Fruit fly (Drosophila melanogaster): ENCODE measurements around the gene aay.

Gene aay

dm6 chr3L:9446731-9447238, 23.7 kb downstream of the aay start, which contains the start of gene CG3529 (continued):
- no peak for TF ChIP-seq CG31388 (GFP tag; optimal IDR thresholded peaks at IDR 0.05)
- peak; percentile 30 for TF ChIP-seq CG9817 (tag; optimal IDR thresholded peaks at IDR 0.05)
- TF ChIP-seq Hmx (GFP tag; optimal IDR thresholded peaks at IDR 0.05), result no peak
- TF ChIP-seq bcd (GFP tag; optimal IDR thresholded peaks at IDR 0.05), result peak; percentile 27
- peak; percentile 45 for TF ChIP-seq CG11504 (tag; optimal IDR thresholded peaks at IDR 0.05)
- TF ChIP-seq kni (GFP tag; optimal IDR thresholded peaks at IDR 0.05), result peak; percentile 62
- TF ChIP-seq ewg (GFP tag; optimal IDR thresholded peaks at IDR 0.05), result peak; percentile 14
- peak; percentile 15 for TF ChIP-seq da (GFP tag; optimal IDR thresholded peaks at IDR 0.05)
- TF ChIP-seq CG5953 (GFP tag; IDR thresholded peaks at IDR 0.05), result no peak
- no peak for TF ChIP-seq C15 (GFP tag; IDR thresholded peaks at IDR 0.05)
- peak; percentile 26 for TF ChIP-seq Blimp-1 (GFP tag; optimal IDR thresholded peaks at IDR 0.05)
- TF ChIP-seq CG9932 (GFP tag; IDR thresholded peaks at IDR 0.05), result peak; percentile 42; the same call in 1 of the 2 replicates
- peak; percentile 62; the same call in 2 of the 3 replicates for TF ChIP-seq sr (GFP tag; IDR thresholded peaks at IDR 0.05)
- peak; percentile 57 for TF ChIP-seq vvl (GFP tag; IDR thresholded peaks at IDR 0.05)
- peak; percentile 14 for TF ChIP-seq CG17568 (GFP tag; optimal IDR thresholded peaks at IDR 0.05)
- TF ChIP-seq Meics (GFP tag; optimal IDR thresholded peaks at IDR 0.05), result peak; percentile 59
- TF ChIP-seq Atf3 (GFP tag; optimal IDR thresholded peaks at IDR 0.05), result peak; percentile 23
- no peak for TF ChIP-seq Ssrp (tag; optimal IDR thresholded peaks at IDR 0.05)
- TF ChIP-seq trh (GFP tag; optimal IDR thresholded peaks at IDR 0.05), result no peak
- no peak for TF ChIP-seq CG14050 (GFP tag; IDR thresholded peaks at IDR 0.05)
- TF ChIP-seq CG13894 (tag; optimal IDR thresholded peaks at IDR 0.05), result no peak
- TF ChIP-seq CG17385 (GFP tag; optimal IDR thresholded peaks at IDR 0.05), result peak; percentile 49
- TF ChIP-seq CG15011 (GFP tag; optimal IDR thresholded peaks at IDR 0.05), result no peak
- peak; percentile 44 for TF ChIP-seq NC2β (GFP tag; optimal IDR thresholded peaks at IDR 0.05)
- no peak for TF ChIP-seq Dbx (GFP tag; IDR thresholded peaks at IDR 0.05)
- TF ChIP-seq ase (GFP tag; IDR thresholded peaks at IDR 0.05), result no peak
- TF ChIP-seq onecut (GFP tag; IDR thresholded peaks at IDR 0.05), result no peak; the same call in 1 of the 2 replicates
- TF ChIP-seq ftz-f1 (GFP tag; optimal IDR thresholded peaks at IDR 0.05), result no peak
- no peak for TF ChIP-seq Vsx1 (GFP tag; optimal IDR thresholded peaks at IDR 0.05)
- peak; percentile 29 for TF ChIP-seq lbe (GFP tag; optimal IDR thresholded peaks at IDR 0.05)
- TF ChIP-seq vfl (GFP tag; optimal IDR thresholded peaks at IDR 0.05), result no peak
- TF ChIP-seq lab (GFP tag; optimal IDR thresholded peaks at IDR 0.05), result peak; percentile 23
- TF ChIP-seq CTCF (GFP tag; optimal IDR thresholded peaks at IDR 0.05), result peak; percentile 3
- TF ChIP-seq CG34224 (GFP tag; IDR thresholded peaks at IDR 0.05; ENCODE audit: partially characterized antibody), result 0 out of 3 replicates have a peak, but pooled peaks have one; percentile 28
- peak; percentile 13 for TF ChIP-seq CG17359 (tag; optimal IDR thresholded peaks at IDR 0.05)
- TF ChIP-seq CG14860 (GFP tag; IDR thresholded peaks at IDR 0.05; ENCODE audit: partially characterized antibody), result no peak
- no peak for TF ChIP-seq danr (GFP tag; IDR thresholded peaks at IDR 0.05)
- peak; percentile 47 for TF ChIP-seq CG32532 (GFP tag; IDR thresholded peaks at IDR 0.05)
- TF ChIP-seq dmrt11E (tag; optimal IDR thresholded peaks at IDR 0.05), result no peak
- no peak for TF ChIP-seq pho (GFP tag; optimal IDR thresholded peaks at IDR 0.05)
- no peak for TF ChIP-seq wor (GFP tag; IDR thresholded peaks at IDR 0.05)
- peak; percentile 71 for TF ChIP-seq phol (tag; optimal IDR thresholded peaks at IDR 0.05)
- peak; percentile 89 for TF ChIP-seq CG7928 (GFP tag; optimal IDR thresholded peaks at IDR 0.05)
- no peak for TF ChIP-seq HLHmδ (GFP tag; optimal IDR thresholded peaks at IDR 0.05)
- TF ChIP-seq CG7786 (GFP tag; optimal IDR thresholded peaks at IDR 0.05), result peak; percentile 8
- TF ChIP-seq pb (GFP tag; optimal IDR thresholded peaks at IDR 0.05), result no peak
- no peak for TF ChIP-seq GATAe (GFP tag; conservative IDR thresholded peaks at IDR 0.05)
- TF ChIP-seq Kr (GFP tag; optimal IDR thresholded peaks at IDR 0.05), result no peak
- TF ChIP-seq CG12071 (GFP tag; optimal IDR thresholded peaks at IDR 0.05), result no peak
- no peak for TF ChIP-seq CkIIα-i1 (GFP tag; IDR thresholded peaks at IDR 0.05)
- TF ChIP-seq pfk (GFP tag; optimal IDR thresholded peaks at IDR 0.05), result peak; percentile 16

Measured in whole organism, embryonic.